Worm (Caenorhabditis elegans) whole organism, L3 larva: Measurements from ENCODE around the gene sir-2.3.

Source experiments
- ZK546.5 ChIP-seq: sonication (generic microtip); optimal IDR thresholded peaks from 2 replicates; lab custom pipeline; 2017; ENCODE audit warnings: missing biosample characterization, missing genetic modification characterization
- aly-2 ChIP-seq: fragments of 150-350 bp; optimal IDR thresholded peaks from 2 replicates; lab custom pipeline; 2014; ENCODE audit warnings: missing biosample characterization, missing genetic modification characterization
- ama-1 ChIP-seq: fragments of 150-350 bp; optimal IDR thresholded peaks from 2 replicates; lab custom pipeline; 2018
- ceh-16 ChIP-seq: sonication (generic microtip); optimal IDR thresholded peaks from 2 replicates; lab custom pipeline; 2017; ENCODE audit warnings: missing biosample characterization, missing genetic modification characterization
- ceh-28 ChIP-seq: fragments of 150-350 bp; optimal IDR thresholded peaks from 2 replicates; lab custom pipeline; 2014; ENCODE audit warnings: missing biosample characterization, missing genetic modification reagents, missing genetic modification characterization
- ceh-9 ChIP-seq: sonication (generic microtip); optimal IDR thresholded peaks from 2 replicates; lab custom pipeline; 2018; ENCODE audit warnings: missing biosample characterization, missing genetic modification characterization
- daf-12 ChIP-seq: fragments of 150-350 bp; optimal IDR thresholded peaks from 2 replicates; lab custom pipeline; 2014; ENCODE audit warnings: missing biosample characterization, missing genetic modification reagents, missing genetic modification characterization
- egl-27 ChIP-seq: sonication (generic microtip); optimal IDR thresholded peaks from 4 replicates; lab custom pipeline; 2017; ENCODE audit warnings: missing biosample characterization, missing genetic modification reagents, missing genetic modification characterization
- egl-5 ChIP-seq: fragments of 150-350 bp; optimal IDR thresholded peaks from 2 replicates; lab custom pipeline; 2017; ENCODE audit warnings: missing biosample characterization, missing genetic modification reagents, missing genetic modification characterization, inconsistent platforms
- elt-1 ChIP-seq: fragments of 150-350 bp; optimal IDR thresholded peaks from 2 replicates; lab custom pipeline; 2014; ENCODE audit warnings: missing biosample characterization, missing genetic modification characterization
- elt-2 ChIP-seq: sonication (generic microtip); optimal IDR thresholded peaks from 2 replicates; lab custom pipeline; 2016; ENCODE audit warnings: missing genetic modification reagents, mild to moderate bottlenecking, missing genetic modification characterization, missing compliant biosample characterization
- elt-3 ChIP-seq, 3 experiments: fragments of 150-350 bp in 1 of 3; sonication (generic microtip) in 2 of 3; optimal IDR thresholded peaks; 2 replicates in 2 of 3; 4 replicates in 1 of 3; lab custom pipeline; 2014 to 2017; ENCODE audit warnings: missing biosample characterization in 3 of 3, missing genetic modification characterization in 3 of 3
- eor-1 ChIP-seq, 2 experiments: fragments of 150-350 bp; optimal IDR thresholded peaks; 2 replicates each; lab custom pipeline; 2014 to 2018; ENCODE audit warnings: missing biosample characterization in 2 of 2, missing genetic modification characterization in 2 of 2
- fkh-10 ChIP-seq: sonication (generic microtip); optimal IDR thresholded peaks from 2 replicates; lab custom pipeline; 2017; ENCODE audit warnings: missing biosample characterization, missing genetic modification reagents, missing genetic modification characterization
- fkh-2 ChIP-seq: fragments of 150-350 bp; optimal IDR thresholded peaks from 2 replicates; lab custom pipeline; 2014; ENCODE audit warnings: missing biosample characterization, missing genetic modification reagents, missing genetic modification characterization
- fos-1 ChIP-seq: fragments of 150-350 bp; optimal IDR thresholded peaks from 2 replicates; lab custom pipeline; 2014; ENCODE audit warnings: missing biosample characterization, missing genetic modification characterization
- jun-1 ChIP-seq: fragments of 150-350 bp; optimal IDR thresholded peaks from 2 replicates; lab custom pipeline; 2014; ENCODE audit warnings: missing biosample characterization, missing genetic modification reagents, missing genetic modification characterization
- lin-15B ChIP-seq: fragments of 150-350 bp; optimal IDR thresholded peaks from 2 replicates; lab custom pipeline; 2014; ENCODE audit warnings: missing biosample characterization, missing genetic modification characterization
- lin-39 ChIP-seq: fragments of 150-350 bp; optimal IDR thresholded peaks from 2 replicates; lab custom pipeline; 2018; ENCODE audit warnings: missing biosample characterization, missing genetic modification reagents, missing genetic modification characterization
- lsy-12 ChIP-seq: sonication (generic microtip); optimal IDR thresholded peaks from 2 replicates; lab custom pipeline; 2016; ENCODE audit warnings: mild to moderate bottlenecking, missing genetic modification characterization, missing compliant biosample characterization
- mdl-1 ChIP-seq: fragments of 150-350 bp; optimal IDR thresholded peaks from 2 replicates; lab custom pipeline; 2014; ENCODE audit warnings: missing biosample characterization, missing genetic modification characterization
- mml-1 ChIP-seq: fragments of 150-350 bp; sonication (generic microtip); optimal IDR thresholded peaks from 3 replicates; lab custom pipeline; 2014; ENCODE audit warnings: missing biosample characterization, missing genetic modification characterization
- nfya-1 ChIP-seq: sonication (generic microtip); optimal IDR thresholded peaks from 2 replicates; lab custom pipeline; 2017; ENCODE audit warnings: missing genetic modification characterization, mild to moderate bottlenecking, missing compliant biosample characterization, antibody characterized with exemption, moderate library complexity; ENCODE audit not compliant: insufficient read depth
- nhr-11 ChIP-seq: fragments of 150-350 bp; optimal IDR thresholded peaks from 2 replicates; lab custom pipeline; 2014; ENCODE audit warnings: missing biosample characterization, missing genetic modification characterization
- nhr-12 ChIP-seq: fragments of 150-350 bp; optimal IDR thresholded peaks from 2 replicates; lab custom pipeline; 2014; ENCODE audit warnings: missing biosample characterization, missing genetic modification characterization
- nhr-23 ChIP-seq: fragments of 150-350 bp; optimal IDR thresholded peaks from 2 replicates; lab custom pipeline; 2014; ENCODE audit warnings: missing biosample characterization, missing genetic modification reagents, missing genetic modification characterization
- nhr-237 ChIP-seq: fragments of 150-350 bp; optimal IDR thresholded peaks from 2 replicates; lab custom pipeline; 2014; ENCODE audit warnings: missing biosample characterization, missing genetic modification characterization
- nhr-25 ChIP-seq: sonication (generic microtip); optimal IDR thresholded peaks from 2 replicates; lab custom pipeline; 2017; ENCODE audit warnings: missing biosample characterization, missing genetic modification characterization
- nhr-28 ChIP-seq: fragments of 150-350 bp; optimal IDR thresholded peaks from 2 replicates; lab custom pipeline; 2014; ENCODE audit warnings: missing biosample characterization, missing genetic modification characterization
- nhr-67 ChIP-seq: fragments of 150-350 bp; optimal IDR thresholded peaks from 2 replicates; lab custom pipeline; 2014; ENCODE audit warnings: missing biosample characterization, missing genetic modification characterization
- nhr-76 ChIP-seq: fragments of 150-350 bp; sonication (generic microtip); optimal IDR thresholded peaks from 5 replicates; lab custom pipeline; 2014; ENCODE audit warnings: missing biosample characterization, missing genetic modification characterization
- pha-4 ChIP-seq: fragments of 150-350 bp; optimal IDR thresholded peaks from 2 replicates; lab custom pipeline; 2014; ENCODE audit warnings: missing biosample characterization, missing genetic modification reagents, missing genetic modification characterization
- pqm-1 ChIP-seq: fragments of 150-350 bp; optimal IDR thresholded peaks from 2 replicates; lab custom pipeline; 2017; ENCODE audit warnings: missing biosample characterization, missing genetic modification characterization, inconsistent platforms
- sea-2 ChIP-seq: fragments of 150-350 bp; sonication (generic microtip); optimal IDR thresholded peaks from 4 replicates; lab custom pipeline; 2014; ENCODE audit warnings: missing biosample characterization, missing genetic modification reagents, missing genetic modification characterization
- skn-1 ChIP-seq: fragments of 150-350 bp; optimal IDR thresholded peaks from 2 replicates; lab custom pipeline; 2014; ENCODE audit warnings: missing biosample characterization, missing genetic modification characterization
- snpc-4 ChIP-seq: fragments of 150-350 bp; optimal IDR thresholded peaks from 2 replicates; lab custom pipeline; 2014; ENCODE audit warnings: missing biosample characterization, missing genetic modification characterization
- tbx-2 ChIP-seq: sonication (generic microtip); optimal IDR thresholded peaks from 2 replicates; lab custom pipeline; 2016; ENCODE audit warnings: mild to moderate bottlenecking, missing genetic modification characterization, missing compliant biosample characterization
- unc-39 ChIP-seq: sonication (generic microtip); optimal IDR thresholded peaks from 4 replicates; lab custom pipeline; 2017; ENCODE audit warnings: missing biosample characterization, missing genetic modification characterization
- unc-62 ChIP-seq: fragments of 150-350 bp; sonication (generic microtip); optimal IDR thresholded peaks from 4 replicates; lab custom pipeline; 2014; ENCODE audit warnings: missing biosample characterization, missing genetic modification reagents, missing genetic modification characterization
- ztf-11 ChIP-seq: fragments of 150-350 bp; optimal IDR thresholded peaks from 2 replicates; lab custom pipeline; 2014; ENCODE audit warnings: missing biosample characterization, missing genetic modification characterization
- ztf-4 ChIP-seq: fragments of 150-350 bp; optimal IDR thresholded peaks from 2 replicates; lab custom pipeline; 2014; ENCODE audit warnings: missing biosample characterization, missing genetic modification characterization

sir-2.3 gene

ce11 chrX:13294669-13295068, 36.8 kb upstream of the sir-2.3 start, which contains the start of gene srd-36:
TSS of gene srd-36 (minus strand) at chrX:13294769.
- TF ChIP-seq nhr-23 (tag; lab: Kevin White, UChicago) (no peak), skn-1 (tag; lab: Kevin White, UChicago) (no peak), mdl-1 (tag; lab: Kevin White, UChicago) (no peak), fkh-10 (GFP tag; lab: Kevin White, UChicago) (no peak), nhr-28 (tag; lab: Kevin White, UChicago) (no peak), nfya-1 (tag; lab: Kevin White, UChicago) (no peak), snpc-4 (tag; lab: Kevin White, UChicago) (no peak), aly-2 (tag; lab: Kevin White, UChicago) (no peak), jun-1 (tag; lab: Kevin White, UChicago) (no peak), lsy-12 (tag; lab: Kevin White, UChicago) (no peak), ceh-16 (tag; lab: Kevin White, UChicago) (no peak), nhr-11 (no peak), sea-2 (GFP tag; lab: Kevin White, UChicago) (no peak), nhr-237 (no peak), nhr-25 (no peak)

- TF ChIP-seq egl-27 (tag; lab: Kevin White, UChicago) (no peak), unc-39 (no peak)
Observed at ce11 chrX:13300503-13300902, 31.0 kb upstream of the sir-2.3 start, which contains the start of gene srd-39. TSS of gene srd-39 (minus strand) at chrX:13300603.

ce11 chrX:13303357-13303756, 28.1 kb upstream of the sir-2.3 start, which contains the start of gene srd-42:
TSS of gene srd-42 (minus strand) at chrX:13303457.
- TF ChIP-seq lin-39 (tag; lab: Kevin White, UChicago) (no peak), sea-2 (GFP tag; lab: Kevin White, UChicago) (no peak), nhr-237 (no peak), jun-1 (tag; lab: Kevin White, UChicago) (no peak), mml-1 (tag; lab: Kevin White, UChicago) (no peak), elt-2 (tag; lab: Kevin White, UChicago) (no peak), aly-2 (tag; lab: Kevin White, UChicago) (no peak)

- no peak for TF ChIP-seq mdl-1 (tag; lab: Kevin White, UChicago)
- no peak for TF ChIP-seq ama-1 (lab: Kevin White, UChicago)
- no peak for TF ChIP-seq egl-27 (tag; lab: Kevin White, UChicago)
- no peak for TF ChIP-seq ceh-28 (tag; lab: Kevin White, UChicago)
- TF ChIP-seq ceh-16 (tag; lab: Kevin White, UChicago), result no peak
- TF ChIP-seq unc-62 (GFP tag; lab: Kevin White, UChicago), result no peak
- no peak for TF ChIP-seq pha-4 (tag; lab: Kevin White, UChicago)
- no peak for TF ChIP-seq fos-1 (tag; lab: Kevin White, UChicago)
Observed at ce11 chrX:13305779-13306178, 25.7 kb upstream of the sir-2.3 start, which contains the start of gene srd-43. TSS of gene srd-43 (minus strand) at chrX:13305844.

- TF ChIP-seq nhr-28 (tag; lab: Kevin White, UChicago), result no peak
- TF ChIP-seq elt-3 (tag; optimal IDR thresholded peaks at IDR 0.05; lab: Kevin White, UChicago), result no peak
- TF ChIP-seq fkh-2, result no peak
- TF ChIP-seq nfya-1 (tag; lab: Kevin White, UChicago), result peak; percentile 68
- peak; percentile 54 for TF ChIP-seq egl-5 (tag; lab: Kevin White, UChicago)
- peak; percentile 76 for TF ChIP-seq jun-1 (tag; lab: Kevin White, UChicago)
- TF ChIP-seq nhr-67, result no peak
- TF ChIP-seq lin-15B (tag; lab: Kevin White, UChicago), result peak; percentile 36
- TF ChIP-seq nhr-11, result no peak
- no peak for TF ChIP-seq elt-1 (tag; lab: Kevin White, UChicago)
- no peak for TF ChIP-seq ztf-4
- TF ChIP-seq ztf-11, result no peak
- no peak for TF ChIP-seq daf-12 (tag; lab: Kevin White, UChicago)
- peak; percentile 19 for TF ChIP-seq nhr-25
- TF ChIP-seq eor-1 (tag; optimal IDR thresholded peaks at IDR 0.05; lab: Kevin White, UChicago), result peak in 1 of 2 experiments; percentile 42
- no peak for TF ChIP-seq fos-1 (tag; lab: Kevin White, UChicago)
- no peak for TF ChIP-seq unc-39
- TF ChIP-seq ceh-16 (tag; lab: Kevin White, UChicago), result no peak
- TF ChIP-seq ceh-28 (tag; lab: Kevin White, UChicago), result peak; percentile 14
- peak; percentile 34 for TF ChIP-seq ceh-9 (tag; lab: Kevin White, UChicago)
- peak; percentile 25 for TF ChIP-seq fkh-10 (GFP tag; lab: Kevin White, UChicago)
- TF ChIP-seq unc-62 (GFP tag; lab: Kevin White, UChicago), result peak; percentile 65
- TF ChIP-seq ZK546.5 (tag; lab: Kevin White, UChicago), result no peak
- peak; percentile 36 for TF ChIP-seq snpc-4 (tag; lab: Kevin White, UChicago)
- no peak for TF ChIP-seq mdl-1 (tag; lab: Kevin White, UChicago)
- peak; percentile 48 for TF ChIP-seq skn-1 (tag; lab: Kevin White, UChicago)
- TF ChIP-seq lsy-12 (tag; lab: Kevin White, UChicago), result peak; percentile 95
- no peak for TF ChIP-seq nhr-237
- peak; percentile 1 for TF ChIP-seq pqm-1 (tag; lab: Kevin White, UChicago)
- TF ChIP-seq elt-2 (tag; lab: Kevin White, UChicago), result peak; percentile 55
- no peak for TF ChIP-seq nhr-76 (tag; lab: Kevin White, UChicago)
- no peak for TF ChIP-seq mml-1 (tag; lab: Kevin White, UChicago)
- TF ChIP-seq tbx-2 (tag; lab: Kevin White, UChicago), result peak; percentile 83
- no peak for TF ChIP-seq nhr-12 (tag; lab: Kevin White, UChicago)
Observed at ce11 chrX:13306869-13307446, 24.5 kb upstream of the sir-2.3 start.
